Worm (Caenorhabditis elegans) whole organism, young adult: ENCODE results near the gene K06B4.15.
A peak's percentile ranks its signal among the peaks of the same experiment; 100 is the strongest.

Experiments
- F10E7.11 ChIP-seq: sonication (generic microtip); optimal IDR thresholded peaks from 2 replicates; lab custom pipeline; 2017; ENCODE audit warnings: mild to moderate bottlenecking, missing genetic modification characterization, moderate library complexity, missing compliant biosample characterization
- F37B4.10 ChIP-seq: fragments of 200-800 bp; sonication (Bioruptor generic); IDR thresholded peaks from 2 replicates; pipeline ENCODE4 v1.3.6; 2022; ENCODE audit warnings: missing genetic modification characterization, missing compliant biosample characterization
- F57A8.1 ChIP-seq: fragments of 200-800 bp; sonication (Bioruptor generic); optimal IDR thresholded peaks from 2 replicates; lab custom pipeline; 2018; ENCODE audit warnings: mild to moderate bottlenecking, missing genetic modification characterization, moderate library complexity, missing compliant biosample characterization
- K12H6.12 ChIP-seq: fragments of 200-800 bp; sonication (Bioruptor generic); optimal IDR thresholded peaks from 2 replicates; lab custom pipeline; 2018; ENCODE audit warnings: mild to moderate bottlenecking, missing genetic modification characterization, missing compliant biosample characterization
- T26A5.8 ChIP-seq: sonication (generic microtip); optimal IDR thresholded peaks from 2 replicates; lab custom pipeline; 2016; ENCODE audit warnings: missing genetic modification characterization, missing compliant biosample characterization
- Y53F4B.3 ChIP-seq: fragments of 200-800 bp; sonication (Bioruptor generic); IDR thresholded peaks from 2 replicates; pipeline ENCODE4 v1.3.6; 2022; ENCODE audit warnings: missing genetic modification reagents, missing genetic modification characterization, missing compliant biosample characterization
- Y56A3A.18 ChIP-seq: fragments of 200-800 bp; sonication (Bioruptor generic); IDR thresholded peaks from 2 replicates; pipeline ENCODE4 v1.3.6; 2022; ENCODE audit warnings: missing genetic modification reagents, missing genetic modification characterization, missing compliant biosample characterization
- ZK185.1 ChIP-seq: sonication (generic microtip); optimal IDR thresholded peaks from 2 replicates; lab custom pipeline; 2016; ENCODE audit warnings: mild to moderate bottlenecking, missing genetic modification characterization, missing compliant biosample characterization; ENCODE audit not compliant: poor library complexity, severe bottlenecking
- akir-1 ChIP-seq: fragments of 200-800 bp; sonication (Bioruptor generic); optimal IDR thresholded peaks from 2 replicates; lab custom pipeline; 2018; ENCODE audit warnings: mild to moderate bottlenecking, missing genetic modification characterization, moderate library complexity, missing compliant biosample characterization
- athp-1 ChIP-seq: sonication (generic microtip); optimal IDR thresholded peaks from 2 replicates; lab custom pipeline; 2017; ENCODE audit warnings: mild to moderate bottlenecking, missing genetic modification characterization, missing compliant biosample characterization
- attf-3 ChIP-seq: fragments of 200-800 bp; sonication (Bioruptor generic); conservative IDR thresholded peaks from 2 replicates; pipeline ENCODE4 v1.3.6; 2022; ENCODE audit warnings: missing genetic modification reagents, missing genetic modification characterization, missing compliant biosample characterization
- bed-1 ChIP-seq: fragments of 200-800 bp; sonication (Bioruptor generic); IDR thresholded peaks from 2 replicates; pipeline ENCODE4 v1.3.6; 2022; ENCODE audit warnings: missing genetic modification reagents, missing genetic modification characterization, missing compliant biosample characterization
- cebp-2 ChIP-seq: fragments of 200-800 bp; sonication (Bioruptor generic); IDR thresholded peaks from 2 replicates; pipeline ENCODE4 v1.3.6; 2022; ENCODE audit warnings: missing genetic modification characterization, missing compliant biosample characterization
- him-1 ChIP-seq: sonication (generic microtip); optimal IDR thresholded peaks from 2 replicates; lab custom pipeline; 2016; ENCODE audit warnings: missing genotype, missing genetic modification reagents, missing genetic modification characterization, missing compliant biosample characterization
- hmg-20 ChIP-seq: fragments of 200-800 bp; sonication (Bioruptor generic); IDR thresholded peaks from 2 replicates; pipeline ENCODE4 v1.3.6; 2022; ENCODE audit warnings: missing genetic modification reagents, missing genetic modification characterization, missing compliant biosample characterization
- let-526 ChIP-seq: fragments of 200-800 bp; sonication (Bioruptor generic); IDR thresholded peaks from 2 replicates; pipeline ENCODE4 v1.3.6; 2022; ENCODE audit warnings: missing genetic modification reagents, missing genetic modification characterization, missing compliant biosample characterization
- lin-40 ChIP-seq: sonication (generic microtip); optimal IDR thresholded peaks from 2 replicates; lab custom pipeline; 2016; ENCODE audit warnings: missing genetic modification characterization, mild to moderate bottlenecking, missing compliant biosample characterization, missing genotype, missing genetic modification reagents
- lir-1 ChIP-seq: fragments of 200-800 bp; sonication (Bioruptor generic); conservative IDR thresholded peaks from 2 replicates; pipeline ENCODE4 v1.3.6; 2022; ENCODE audit warnings: missing genetic modification reagents, missing genetic modification characterization, missing compliant biosample characterization
- madf-10 ChIP-seq: sonication (generic microtip); optimal IDR thresholded peaks from 2 replicates; lab custom pipeline; 2016; ENCODE audit warnings: mild to moderate bottlenecking, missing genetic modification characterization, missing compliant biosample characterization
- madf-6 ChIP-seq: fragments of 200-800 bp; sonication (Bioruptor generic); IDR thresholded peaks from 2 replicates; pipeline ENCODE4 v1.3.6; 2022; ENCODE audit warnings: missing genetic modification reagents, missing genetic modification characterization, missing compliant biosample characterization
- madf-8 ChIP-seq: fragments of 200-800 bp; sonication (Bioruptor generic); conservative IDR thresholded peaks from 2 replicates; pipeline ENCODE4 v1.3.6; 2022; ENCODE audit warnings: missing genetic modification reagents, missing genetic modification characterization, missing compliant biosample characterization
- nfya-1 ChIP-seq: sonication (generic microtip); optimal IDR thresholded peaks from 2 replicates; lab custom pipeline; 2017; ENCODE audit warnings: antibody characterized with exemption, missing compliant biosample characterization, missing genetic modification characterization, borderline replicate concordance; ENCODE audit not compliant: insufficient read depth
- nhr-27 ChIP-seq: fragments of 200-800 bp; sonication (Bioruptor generic); optimal IDR thresholded peaks from 2 replicates; lab custom pipeline; 2018; ENCODE audit warnings: mild to moderate bottlenecking, missing genetic modification characterization, moderate library complexity, missing compliant biosample characterization
- nhr-80 ChIP-seq: sonication (generic microtip); optimal IDR thresholded peaks from 2 replicates; lab custom pipeline; 2016; ENCODE audit warnings: missing genetic modification characterization, missing compliant biosample characterization
- pbrm-1 ChIP-seq: fragments of 200-800 bp; sonication (Bioruptor generic); IDR thresholded peaks from 2 replicates; pipeline ENCODE4 v1.3.6; 2022; ENCODE audit warnings: missing genetic modification reagents, missing genetic modification characterization, missing compliant biosample characterization
- sdz-38 ChIP-seq: sonication (generic microtip); optimal IDR thresholded peaks from 2 replicates; lab custom pipeline; 2016; ENCODE audit warnings: missing genotype, missing genetic modification characterization, missing compliant biosample characterization
- sea-2 ChIP-seq: fragments of 200-800 bp; sonication (Bioruptor generic); IDR thresholded peaks from 2 replicates; pipeline ENCODE4 v1.3.6; 2022; ENCODE audit warnings: missing genetic modification characterization, missing compliant biosample characterization
- snpc-1.1 ChIP-seq: sonication (generic microtip); optimal IDR thresholded peaks from 2 replicates; lab custom pipeline; 2017; ENCODE audit warnings: missing genetic modification characterization, mild to moderate bottlenecking, missing compliant biosample characterization, antibody characterized with exemption, moderate library complexity, missing genotype, missing genetic modification reagents; ENCODE audit not compliant: insufficient read depth
- snpc-4 ChIP-seq, 5 experiments: fragments of 150-350 bp in 1 of 5; sonication (generic microtip) in 4 of 5; optimal IDR thresholded peaks; 2 replicates each; lab custom pipeline; 2014 to 2018; ENCODE audit warnings: missing genetic modification characterization in 5 of 5, missing biosample characterization in 3 of 5, antibody characterized with exemption in 2 of 5, mild to moderate bottlenecking in 2 of 5, missing compliant biosample characterization in 2 of 5, missing genotype in 2 of 5, moderate library complexity in 2 of 5, missing genetic modification reagents in 1 of 5
- somi-1 ChIP-seq: fragments of 200-800 bp; sonication (Bioruptor generic); optimal IDR thresholded peaks from 2 replicates; lab custom pipeline; 2018; ENCODE audit warnings: mild to moderate bottlenecking, missing genetic modification characterization, missing compliant biosample characterization
- sptf-2 ChIP-seq: fragments of 200-800 bp; sonication (Bioruptor generic); optimal IDR thresholded peaks from 2 replicates; lab custom pipeline; 2018; ENCODE audit warnings: mild to moderate bottlenecking, missing genetic modification characterization, missing compliant biosample characterization
- tbp1 ChIP-seq: fragments of 200-800 bp; sonication (Bioruptor generic); optimal IDR thresholded peaks from 2 replicates; lab custom pipeline; 2018; ENCODE audit warnings: mild to moderate bottlenecking, missing genetic modification characterization, missing compliant biosample characterization
- ztf-22 ChIP-seq: fragments of 200-800 bp; sonication (Bioruptor generic); optimal IDR thresholded peaks from 2 replicates; lab custom pipeline; 2018; ENCODE audit warnings: mild to moderate bottlenecking, missing genetic modification characterization, moderate library complexity, missing compliant biosample characterization
- ztf-25 ChIP-seq: fragments of 200-800 bp; sonication (Bioruptor generic); IDR thresholded peaks from 2 replicates; pipeline ENCODE4 v1.3.6; 2022; ENCODE audit warnings: missing genetic modification reagents, missing genetic modification characterization, missing compliant biosample characterization
- ztf-26 ChIP-seq: sonication (generic microtip); optimal IDR thresholded peaks from 2 replicates; lab custom pipeline; 2017; ENCODE audit warnings: missing genetic modification characterization, missing compliant biosample characterization

The K06B4.15 gene

DNA sequence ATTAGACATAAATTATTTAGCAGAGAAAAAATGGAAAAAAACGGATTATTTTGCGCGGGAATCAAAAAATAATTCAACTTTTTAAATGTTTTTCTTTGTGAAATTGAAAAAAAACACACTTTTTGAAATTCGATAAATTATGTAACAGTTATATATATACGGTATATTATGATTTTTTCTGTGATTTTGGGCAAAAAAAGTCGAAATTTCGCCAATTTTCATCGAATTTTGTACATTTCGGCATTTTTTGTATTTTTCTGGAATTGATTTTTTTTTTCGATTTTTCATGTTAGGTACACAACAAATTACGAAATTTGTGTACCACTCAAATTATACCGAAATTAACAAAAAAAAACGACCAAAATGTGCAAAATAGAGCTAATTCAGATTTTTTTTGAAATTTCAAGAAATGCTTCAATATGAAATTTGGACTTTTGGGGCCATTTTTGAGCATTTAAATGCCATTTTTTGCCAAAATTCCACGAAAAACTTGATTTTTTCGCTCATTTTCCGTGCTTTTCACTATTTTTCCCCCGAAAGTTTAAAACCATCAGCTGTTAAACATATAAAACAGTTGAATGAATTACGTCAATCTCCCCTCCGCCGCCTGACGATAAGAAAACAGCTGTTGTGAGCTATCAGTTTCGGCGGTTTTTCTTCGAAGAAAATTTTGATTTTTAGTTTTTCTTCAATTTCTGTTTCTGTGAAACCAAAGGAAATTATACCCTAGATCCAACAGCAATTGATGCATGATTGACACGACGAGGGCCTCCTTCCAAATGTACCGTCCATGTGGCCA, 11.8 kb upstream of the K06B4.15 start:
- peak; percentile 3 for TF ChIP-seq nhr-80 (tag; lab: Kevin White, UChicago)
- no peak for TF ChIP-seq ztf-25 (GFP tag; lab: Robert Waterston, UW)
- TF ChIP-seq, all 124 proteins: peak for 1

DNA sequence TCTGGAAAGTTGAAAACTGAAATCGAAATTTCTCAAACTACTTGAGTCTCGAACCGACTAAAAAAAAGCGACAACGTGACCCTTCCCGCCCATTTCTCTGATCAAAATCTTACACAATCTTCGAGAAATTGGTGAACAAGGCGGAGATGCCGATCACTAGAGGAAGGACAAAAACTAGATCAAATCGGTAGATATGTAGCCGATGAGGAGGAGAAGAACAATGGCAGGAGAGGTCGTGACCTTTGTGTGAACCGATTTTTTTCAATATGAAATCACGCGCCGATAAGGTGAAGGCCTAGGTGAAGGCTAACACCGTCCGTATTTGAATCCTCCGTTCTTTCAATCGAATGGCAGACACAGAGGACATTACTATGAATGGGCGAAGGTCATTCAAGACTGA, 9.2 kb upstream of the K06B4.15 start:
- TF ChIP-seq pbrm-1 (no peak), T26A5.8 (tag; lab: Kevin White, UChicago) (no peak), ztf-22 (GFP tag; lab: Kevin White, UChicago) (no peak), sptf-2 (GFP tag; lab: Kevin White, UChicago) (no peak), athp-1 (tag; lab: Kevin White, UChicago) (no peak), sea-2 (no peak), snpc-1.1 (no peak), F10E7.11 (tag; lab: Kevin White, UChicago) (no peak), lir-1 (GFP tag; lab: Robert Waterston, UW) (no peak), F57A8.1 (GFP tag; lab: Kevin White, UChicago) (no peak), K12H6.12 (tag; lab: Kevin White, UChicago) (no peak), akir-1 (GFP tag; lab: Kevin White, UChicago) (no peak), F37B4.10 (GFP tag; lab: Robert Waterston, UW) (no peak), ztf-26 (tag; lab: Kevin White, UChicago) (peak; percentile 46), tbp1 (GFP tag; lab: Kevin White, UChicago) (no peak), attf-3 (GFP tag; lab: Robert Waterston, UW) (no peak), lin-40 (tag; lab: Kevin White, UChicago) (peak; percentile 25), ZK185.1 (tag; lab: Kevin White, UChicago) (peak; percentile 10), nhr-27 (no peak)

DNA sequence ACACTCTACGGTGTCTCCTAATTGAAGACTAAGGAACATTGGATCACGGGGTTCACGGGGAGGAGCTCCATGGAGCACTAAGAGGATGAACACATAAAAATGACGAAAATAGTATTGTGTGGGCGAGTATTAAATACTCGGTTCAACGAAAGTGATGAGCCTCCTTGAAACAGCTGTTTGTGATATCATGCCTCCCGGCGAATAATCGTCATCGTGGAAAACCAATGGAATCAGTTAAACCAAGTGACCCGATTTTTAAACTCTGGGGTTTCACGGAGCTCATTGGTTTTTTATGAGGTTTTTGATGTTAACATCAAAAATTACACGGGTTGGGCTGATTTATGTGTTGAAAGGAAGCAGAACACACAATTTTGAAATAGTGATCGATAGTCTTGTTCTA, 8.7 kb upstream of the K06B4.15 start:
- TF ChIP-seq somi-1 (GFP tag; lab: Kevin White, UChicago) (no peak), let-526 (GFP tag; lab: Robert Waterston, UW) (no peak), cebp-2 (GFP tag; lab: Robert Waterston, UW) (no peak), him-1 (tag; lab: Kevin White, UChicago) (no peak), madf-8 (GFP tag; lab: Robert Waterston, UW) (no peak), Y53F4B.3 (GFP tag; lab: Robert Waterston, UW) (no peak), bed-1 (GFP tag; lab: Robert Waterston, UW) (no peak), athp-1 (tag; lab: Kevin White, UChicago) (no peak), nfya-1 (no peak), hmg-20 (GFP tag; lab: Robert Waterston, UW) (no peak), madf-6 (no peak), sdz-38 (tag; lab: Kevin White, UChicago) (no peak), Y56A3A.18 (GFP tag; lab: Robert Waterston, UW) (no peak), madf-10 (tag; lab: Kevin White, UChicago) (no peak), snpc-4 (GFP tag; optimal IDR thresholded peaks at IDR 0.05; lab: Kevin White, UChicago) (no peak), snpc-4 (tag; optimal IDR thresholded peaks at IDR 0.05; lab: Kevin White, UChicago) (no peak)
